Worm (Caenorhabditis elegans) whole organism, late embryonic: Measurements from ENCODE around the gene C09G12.17.

Source experiments
- ceh-34 ChIP-seq: sonication (generic microtip); optimal IDR thresholded peaks from 2 replicates; lab custom pipeline; 2016; ENCODE audit warnings: mild to moderate bottlenecking, missing genetic modification characterization, missing compliant biosample characterization
- fkh-10 ChIP-seq: fragments of 150-350 bp; optimal IDR thresholded peaks from 2 replicates; lab custom pipeline; 2014; ENCODE audit warnings: missing biosample characterization, missing genetic modification reagents, missing genetic modification characterization
- nhr-11 ChIP-seq: fragments of 150-350 bp; optimal IDR thresholded peaks from 2 replicates; lab custom pipeline; 2014; ENCODE audit warnings: missing biosample characterization, missing genetic modification characterization
- pha-2 ChIP-seq: sonication (generic microtip); optimal IDR thresholded peaks from 2 replicates; lab custom pipeline; 2017; ENCODE audit warnings: mild to moderate bottlenecking, missing genetic modification characterization, missing compliant biosample characterization
- sdc-2 ChIP-seq: sonication (generic microtip); optimal IDR thresholded peaks from 2 replicates; lab custom pipeline; 2016; ENCODE audit warnings: missing genotype, missing genetic modification characterization, missing compliant biosample characterization

- TF ChIP-seq pha-2 (tag; lab: Kevin White, UChicago) (no peak), sdc-2 (tag; lab: Kevin White, UChicago) (no peak), nhr-11 (tag; lab: Kevin White, UChicago) (no peak), fkh-10 (no peak), ceh-34 (tag; lab: Kevin White, UChicago) (no peak)
These were observed 48.8 kb upstream of the C09G12.17 start for ce11 chrIV:3545060-3545459.
